ENCODE assay signal across 4 worm cellular contexts in genomic region chrIV:16494007-16494406, ce11.
TF ChIP-seq lines count a peak whose summit lies in the region.

No protein-coding gene starts in this region.

TF ChIP-seq in whole organism, L1 larva, 84 proteins besides CTCF, POLR2A, EP300 and RAD21:
- TF ChIP-seq efl-1 (optimal IDR thresholded peaks at IDR 0.05; lab: Kevin White, UChicago) (no peak), efl-1 (GFP tag; optimal IDR thresholded peaks at IDR 0.05 in 1 of 2; lab: Kevin White, UChicago) (peak in 1 of 2 experiments; percentile 30), aly-2 (tag; optimal IDR thresholded peaks at IDR 0.05; lab: Kevin White, UChicago) (no peak), fkh-10 (GFP tag; optimal IDR thresholded peaks at IDR 0.05; lab: Kevin White, UChicago) (peak; percentile 42), nhr-85 (tag; lab: Kevin White, UChicago) (peak; percentile 41), sup-37 (GFP tag; optimal IDR thresholded peaks at IDR 0.05; lab: Kevin White, UChicago) (no peak), lin-14 (GFP tag; optimal IDR thresholded peaks at IDR 0.05; lab: Kevin White, UChicago) (peak; percentile 65), dsc-1 (tag; optimal IDR thresholded peaks at IDR 0.05; lab: Kevin White, UChicago) (peak; percentile 5)

TF ChIP-seq in whole organism, L4 larva, 104 proteins besides CTCF, POLR2A, EP300 and RAD21:
- TF ChIP-seq F44E2.7 (GFP tag; IDR thresholded peaks at IDR 0.05; lab: Robert Waterston, UW) (no peak), daf-19 (GFP tag; conservative IDR thresholded peaks at IDR 0.05; lab: Robert Waterston, UW) (no peak), ces-1 (GFP tag; optimal IDR thresholded peaks at IDR 0.05; lab: Kevin White, UChicago) (peak; percentile 51)

TF ChIP-seq in whole organism, late embryonic, 69 proteins besides CTCF, POLR2A, EP300 and RAD21:
- TF ChIP-seq unc-42 (tag; optimal IDR thresholded peaks at IDR 0.05; lab: Kevin White, UChicago) (peak; percentile 91), ttx-3 (tag; optimal IDR thresholded peaks at IDR 0.05; lab: Kevin White, UChicago) (no peak), syd-9 (tag; optimal IDR thresholded peaks at IDR 0.05; lab: Kevin White, UChicago) (no peak), hlh-8 (tag; optimal IDR thresholded peaks at IDR 0.05; lab: Kevin White, UChicago) (no peak)

TF ChIP-seq in whole organism, mixed stage, embryonic, 35 proteins besides CTCF, POLR2A, EP300 and RAD21:
- TF ChIP-seq ces-1 (GFP tag; optimal IDR thresholded peaks at IDR 0.05; lab: Kevin White, UChicago) (peak; percentile 77), ham-2 (GFP tag; optimal IDR thresholded peaks at IDR 0.05; lab: Kevin White, UChicago) (no peak)
TF ChIP-seq in whole organism, mixed stage, embryonic: peak in this region for 1.

Comparison
In these comparisons a context has a peak if more than half of its experiments do, and no peak if none do; other contexts are left out.
1. Of the 29 proteins assayed by ChIP-seq in both whole organism, L4 larva and whole organism, L1 larva: peak only in whole organism, L4 larva: ces-1; only in whole organism, L1 larva: fkh-10; in both: none; in neither: 27.